Comparison of ENCODE assay signal across 1 fruit fly cellular context in the genomic region with DNA sequence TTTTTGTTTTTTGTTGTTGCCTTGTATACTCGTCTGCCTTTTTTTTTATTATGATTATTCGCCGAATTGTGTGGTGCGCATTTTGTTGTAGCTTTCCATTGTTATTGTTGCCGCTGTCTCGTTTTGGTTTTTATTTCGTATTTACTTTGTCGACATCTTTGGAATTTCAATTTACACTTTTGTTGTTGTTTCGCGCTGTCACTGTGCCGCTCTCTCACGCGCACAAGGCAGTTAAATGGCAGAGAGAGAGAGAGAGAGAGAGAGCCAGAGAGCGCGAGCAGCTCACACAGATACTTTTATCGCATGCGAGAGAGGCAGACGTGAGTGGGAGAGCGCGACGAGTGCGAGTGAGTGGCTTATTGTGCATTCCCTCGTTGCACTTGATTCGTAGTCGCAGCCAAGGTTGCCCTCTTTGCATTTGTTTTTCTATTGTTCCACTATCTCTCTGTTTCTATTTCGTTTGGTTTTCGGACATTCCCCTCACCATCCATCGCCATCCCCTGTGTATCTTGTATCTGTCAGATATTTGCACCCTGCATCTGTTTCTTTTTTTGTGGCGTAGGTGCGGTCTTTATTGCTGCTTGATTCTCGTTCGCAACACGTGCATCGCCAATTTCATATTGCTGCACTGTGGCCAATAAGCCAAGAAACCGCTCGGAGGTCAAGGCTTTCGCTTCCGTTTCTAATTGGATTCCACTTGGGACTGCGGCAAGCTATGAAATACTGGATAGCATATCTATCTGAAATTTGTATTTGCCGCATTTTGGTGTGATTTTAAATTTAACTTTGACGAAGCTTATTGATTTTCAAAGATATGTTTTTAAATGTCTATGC.
TF ChIP-seq lines count a peak whose summit lies in the region.

No protein-coding gene starts in this region.

TF ChIP-seq in whole organism, embryonic, 481 proteins besides CTCF, POLR2A, EP300 and RAD21 (continued from another document):
- TF ChIP-seq B-H2 (GFP tag; optimal IDR thresholded peaks at IDR 0.05; lab: Kevin White, UChicago) (peak; percentile 23), CG11696 (GFP tag; IDR thresholded peaks at IDR 0.05; lab: Robert Waterston, UW) (0 out of 2 replicates have a peak, but pooled peaks have one; percentile 21), sens (GFP tag; lab: Kevin White, UChicago) (peak; percentile 31), Fer1 (GFP tag; optimal IDR thresholded peaks at IDR 0.05; lab: Kevin White, UChicago) (peak; percentile 38), chm (GFP tag; IDR thresholded peaks at IDR 0.05; lab: Robert Waterston, UW) (peak; percentile 65), wek (GFP tag; optimal IDR thresholded peaks at IDR 0.05; lab: Kevin White, UChicago) (peak; percentile 59), YL-1 (GFP tag; optimal IDR thresholded peaks at IDR 0.05; lab: Kevin White, UChicago) (peak; percentile 8), kah (GFP tag; optimal IDR thresholded peaks at IDR 0.05; lab: Kevin White, UChicago) (peak; percentile 20), C15 (GFP tag; IDR thresholded peaks at IDR 0.05; lab: Robert Waterston, UW) (no peak), Bgb (GFP tag; IDR thresholded peaks at IDR 0.05; lab: Robert Waterston, UW; ENCODE audit: partially characterized antibody) (peak; percentile 38; the same call in 1 of the 2 replicates), stc (GFP tag; IDR thresholded peaks at IDR 0.05; lab: Robert Waterston, UW) (peak; percentile 10; the same call in 1 of the 2 replicates), CG13296 (GFP tag; optimal IDR thresholded peaks at IDR 0.05; lab: Kevin White, UChicago) (peak; percentile 18), insv (GFP tag; optimal IDR thresholded peaks at IDR 0.05; lab: Kevin White, UChicago) (peak; percentile 44 to 91), pfk (GFP tag; optimal IDR thresholded peaks at IDR 0.05; lab: Kevin White, UChicago) (peak; percentile 48), salm (tag; optimal IDR thresholded peaks at IDR 0.05; lab: Kevin White, UChicago) (no peak), CG4707 (GFP tag; optimal IDR thresholded peaks at IDR 0.05; lab: Kevin White, UChicago) (peak; percentile 22), fd64A (GFP tag; optimal IDR thresholded peaks at IDR 0.05; lab: Kevin White, UChicago) (peak; percentile 25), Tbp (GFP tag; optimal IDR thresholded peaks at IDR 0.05; lab: Kevin White, UChicago) (peak; percentile 83), sqz (GFP tag; optimal IDR thresholded peaks at IDR 0.05; lab: Kevin White, UChicago) (peak; percentile 54), Dll (GFP tag; IDR thresholded peaks at IDR 0.05; lab: Robert Waterston, UW; ENCODE audit: partially characterized antibody) (peak; percentile 62; the same call in 3 of the 4 replicates), E2f2 (GFP tag; IDR thresholded peaks at IDR 0.05; lab: Robert Waterston, UW) (0 out of 2 replicates have a peak, but pooled peaks have one; percentile 17), luna (GFP tag; optimal IDR thresholded peaks at IDR 0.05; lab: Kevin White, UChicago) (no peak), CG31388 (GFP tag; optimal IDR thresholded peaks at IDR 0.05; lab: Kevin White, UChicago) (no peak), CG6854 (GFP tag; optimal IDR thresholded peaks at IDR 0.05; lab: Kevin White, UChicago) (peak; percentile 53), nom (GFP tag; optimal IDR thresholded peaks at IDR 0.05; lab: Kevin White, UChicago) (peak; percentile 23), CG15601 (tag; optimal IDR thresholded peaks at IDR 0.05; lab: Kevin White, UChicago) (peak; percentile 25), bsh (GFP tag; optimal IDR thresholded peaks at IDR 0.05; lab: Kevin White, UChicago) (peak in 1 of 2 experiments; percentile 9), crol (GFP tag; IDR thresholded peaks at IDR 0.05; lab: Robert Waterston, UW) (peak; percentile 70; the same call in 1 of the 2 replicates), CG32532 (GFP tag; IDR thresholded peaks at IDR 0.05; lab: Robert Waterston, UW) (peak; percentile 53; the same call in 1 of the 2 replicates), yki (optimal IDR thresholded peaks at IDR 0.05; lab: Kevin White, UChicago) (peak; percentile 100), corto (GFP tag; optimal IDR thresholded peaks at IDR 0.05; lab: Kevin White, UChicago) (peak; percentile 55), CG2120 (GFP tag; optimal IDR thresholded peaks at IDR 0.05; lab: Kevin White, UChicago) (no peak), BEAF-32 (GFP tag; optimal IDR thresholded peaks at IDR 0.05; lab: Kevin White, UChicago) (no peak), Dek (tag; optimal IDR thresholded peaks at IDR 0.05; lab: Kevin White, UChicago) (no peak), abd-A (tag; optimal IDR thresholded peaks at IDR 0.05; lab: Kevin White, UChicago) (peak; percentile 76), unpg (GFP tag; optimal IDR thresholded peaks at IDR 0.05; lab: Kevin White, UChicago) (peak; percentile 30), ro (GFP tag; IDR thresholded peaks at IDR 0.05; lab: Robert Waterston, UW) (no peak), CG15696 (tag; optimal IDR thresholded peaks at IDR 0.05; lab: Kevin White, UChicago) (peak; percentile 16), D (optimal IDR thresholded peaks at IDR 0.05; lab: Kevin White, UChicago) (peak; percentile 87), D (GFP tag; optimal IDR thresholded peaks at IDR 0.05; lab: Kevin White, UChicago) (no peak), NFAT (GFP tag; IDR thresholded peaks at IDR 0.05; lab: Robert Waterston, UW) (peak; percentile 3; the same call in 1 of the 2 replicates), Scr (GFP tag; IDR thresholded peaks at IDR 0.05; lab: Robert Waterston, UW; ENCODE audit: partially characterized antibody) (peak; percentile 43; the same call in 1 of the 2 replicates), cad (GFP tag; optimal IDR thresholded peaks at IDR 0.05; lab: Kevin White, UChicago) (peak; percentile 38), CG12104 (GFP tag; optimal IDR thresholded peaks at IDR 0.05; lab: Kevin White, UChicago) (no peak), Rfx (GFP tag; IDR thresholded peaks at IDR 0.05; lab: Robert Waterston, UW) (peak; percentile 25; the same call in 1 of the 2 replicates), HLHmδ (GFP tag; optimal IDR thresholded peaks at IDR 0.05; lab: Kevin White, UChicago) (peak; percentile 81), Drgx (GFP tag; IDR thresholded peaks at IDR 0.05; lab: Robert Waterston, UW) (0 out of 2 replicates have a peak, but pooled peaks have one; percentile 37), wor (GFP tag; IDR thresholded peaks at IDR 0.05; lab: Robert Waterston, UW) (no peak), CG2202 (tag; optimal IDR thresholded peaks at IDR 0.05; lab: Kevin White, UChicago) (no peak), CG7987 (GFP tag; optimal IDR thresholded peaks at IDR 0.05; lab: Kevin White, UChicago) (peak; percentile 43), ci (GFP tag; IDR thresholded peaks at IDR 0.05; lab: Robert Waterston, UW) (peak; percentile 57; the same call in 1 of the 3 replicates), CG7745 (tag; optimal IDR thresholded peaks at IDR 0.05; lab: Kevin White, UChicago) (peak; percentile 8), Trl (optimal IDR thresholded peaks at IDR 0.05; lab: Kevin White, UChicago) (peak; percentile 100), Trl (GFP tag; optimal IDR thresholded peaks at IDR 0.05; lab: Kevin White, UChicago) (peak; percentile 65), CG4854 (GFP tag; optimal IDR thresholded peaks at IDR 0.05; lab: Kevin White, UChicago) (no peak), ATbp (GFP tag; optimal IDR thresholded peaks at IDR 0.05; lab: Kevin White, UChicago) (peak; percentile 40), lbe (GFP tag; optimal IDR thresholded peaks at IDR 0.05; lab: Kevin White, UChicago) (peak; percentile 84), psq (GFP tag; optimal IDR thresholded peaks at IDR 0.05; lab: Kevin White, UChicago) (peak; percentile 66), pros (GFP tag; optimal IDR thresholded peaks at IDR 0.05; lab: Kevin White, UChicago) (peak; percentile 29), chif (GFP tag; optimal IDR thresholded peaks at IDR 0.05; lab: Kevin White, UChicago) (no peak), CG6791 (GFP tag; IDR thresholded peaks at IDR 0.05; lab: Robert Waterston, UW; ENCODE audit: partially characterized antibody) (peak; percentile 19; the same call in 1 of the 3 replicates), CG13287 (GFP tag; IDR thresholded peaks at IDR 0.05; lab: Robert Waterston, UW; ENCODE audit: partially characterized antibody) (peak; percentile 50; the same call in 1 of the 2 replicates)
